Worm (Caenorhabditis elegans): Measurements from ENCODE around the gene M7.7.

M7.7 gene

DNA sequence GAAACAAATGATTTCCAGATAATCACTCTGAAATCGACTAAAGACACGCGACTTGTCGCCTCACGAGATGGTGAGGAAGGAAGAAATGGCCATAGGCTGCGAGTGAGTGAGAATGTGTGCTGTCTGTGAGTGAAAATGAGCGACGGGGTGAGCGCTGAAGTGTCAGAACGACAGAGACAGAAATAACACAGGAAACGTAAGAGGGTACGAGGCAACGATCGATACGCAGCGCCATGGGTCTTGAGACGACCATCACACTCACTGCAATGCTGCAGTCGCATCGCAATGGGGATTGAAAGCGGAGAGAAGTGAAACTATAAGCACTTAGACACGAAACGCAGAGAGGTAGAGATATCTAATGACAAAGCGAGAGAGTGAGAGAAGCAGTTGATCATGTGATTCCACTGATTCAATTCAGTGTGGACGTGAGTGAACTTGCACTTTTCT is 6.8 kb upstream of the M7.7 start (continued):
- TF ChIP-seq nhr-232 (tag; optimal IDR thresholded peaks at IDR 0.05) (no peak), hlh-8 (tag; optimal IDR thresholded peaks at IDR 0.05) (peak; percentile 66), fkh-6 (tag; optimal IDR thresholded peaks at IDR 0.05) (peak; percentile 24), ceh-6 (GFP tag; optimal IDR thresholded peaks at IDR 0.05) (no peak), dmd-4 (tag; optimal IDR thresholded peaks at IDR 0.05; ENCODE audit: borderline replicate concordance) (no peak), C08G9.2 (tag; optimal IDR thresholded peaks at IDR 0.05) (peak; percentile 40), hlh-30 (tag; optimal IDR thresholded peaks at IDR 0.05; ENCODE audit: insufficient read depth) (peak; percentile 97), elt-2 (tag; optimal IDR thresholded peaks at IDR 0.05) (no peak), pros-1 (tag; optimal IDR thresholded peaks at IDR 0.05) (peak; percentile 93), sdc-2 (tag; optimal IDR thresholded peaks at IDR 0.05) (peak; percentile 43), ceh-48 (tag; optimal IDR thresholded peaks at IDR 0.05) (peak; percentile 91), ceh-31 (tag; optimal IDR thresholded peaks at IDR 0.05) (peak; percentile 94), ceh-9 (tag; optimal IDR thresholded peaks at IDR 0.05) (no peak), odd-2 (tag; optimal IDR thresholded peaks at IDR 0.05) (no peak), madf-2 (tag; optimal IDR thresholded peaks at IDR 0.05) (peak; percentile 60), ztf-16 (tag; optimal IDR thresholded peaks at IDR 0.05) (peak; percentile 54), hlh-13 (GFP tag; optimal IDR thresholded peaks at IDR 0.05) (no peak), zip-5 (tag; optimal IDR thresholded peaks at IDR 0.05) (no peak), F13H6.1 (tag; optimal IDR thresholded peaks at IDR 0.05) (peak; percentile 42), ceh-22 (tag; optimal IDR thresholded peaks at IDR 0.05) (peak; percentile 48), pag-3 (tag; optimal IDR thresholded peaks at IDR 0.05; ENCODE audit: borderline replicate concordance) (no peak), ceh-18 (tag; optimal IDR thresholded peaks at IDR 0.05) (peak; percentile 94), pqm-1 (tag; optimal IDR thresholded peaks at IDR 0.05) (peak; percentile 73), lim-6 (tag; optimal IDR thresholded peaks at IDR 0.05) (peak; percentile 56), syd-9 (tag; optimal IDR thresholded peaks at IDR 0.05) (peak; percentile 67), unc-3 (GFP tag; conservative IDR thresholded peaks at IDR 0.05) (no peak), unc-3 (tag; optimal IDR thresholded peaks at IDR 0.05) (peak; percentile 40), ceh-19 (GFP tag; optimal IDR thresholded peaks at IDR 0.05) (peak; percentile 64), ceh-30 (tag; optimal IDR thresholded peaks at IDR 0.05) (peak; percentile 79), ceh-24 (tag; optimal IDR thresholded peaks at IDR 0.05) (no peak), ets-4 (tag; optimal IDR thresholded peaks at IDR 0.05) (peak; percentile 75), unc-42 (tag; optimal IDR thresholded peaks at IDR 0.05) (peak; percentile 96), npax-4 (tag; optimal IDR thresholded peaks at IDR 0.05) (no peak), eyg-1 (tag; optimal IDR thresholded peaks at IDR 0.05) (peak; percentile 27), lin-11 (tag; optimal IDR thresholded peaks at IDR 0.05) (no peak), K09A11.1 (tag; optimal IDR thresholded peaks at IDR 0.05; ENCODE audit: insufficient read depth) (no peak), ceh-2 (tag; optimal IDR thresholded peaks at IDR 0.05) (peak; percentile 81), ceh-34 (tag; optimal IDR thresholded peaks at IDR 0.05) (peak; percentile 95)

DNA sequence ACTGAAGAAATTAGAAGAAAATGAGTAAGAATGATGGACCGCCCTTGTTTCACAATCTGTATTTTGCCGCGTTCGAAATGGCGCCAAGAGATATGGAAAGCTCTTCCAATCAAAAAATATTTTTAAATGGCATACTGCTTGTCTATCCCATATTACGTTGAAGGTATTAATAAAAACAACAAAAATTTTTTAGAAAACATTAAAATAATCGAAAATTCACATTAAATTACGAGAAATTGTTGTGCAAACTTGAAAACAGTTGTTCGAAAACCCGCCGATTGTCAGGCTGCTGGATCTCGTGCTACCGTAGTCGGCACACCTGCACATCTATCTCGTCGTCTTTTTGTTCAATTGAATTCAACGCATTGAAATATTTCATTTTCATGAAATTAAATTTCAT is 6.0 kb upstream of the M7.7 start, which contains the start of gene klc-1:
Gene klc-1 (plus strand): TSS at position 127 of the 400 bp plus-strand sequence.
- TF ChIP-seq ttx-3 (tag; optimal IDR thresholded peaks at IDR 0.05) (no peak), gmeb-2 (tag; optimal IDR thresholded peaks at IDR 0.05) (no peak), madf-2 (tag; optimal IDR thresholded peaks at IDR 0.05) (no peak), ahr-1 (tag; optimal IDR thresholded peaks at IDR 0.05) (no peak), C08G9.2 (tag; optimal IDR thresholded peaks at IDR 0.05) (no peak)

All from whole organism, late embryonic.